Fruit fly (Drosophila melanogaster): ENCODE measurements around the gene Usp32.
A peak's percentile ranks its signal among the peaks of the same experiment; 100 is the strongest.

Gene Usp32

dm6 chr3L:19909234-19910053 is 38.5 kb downstream of the Usp32 start (continued):
- TF ChIP-seq CG3995 (GFP tag; optimal IDR thresholded peaks at IDR 0.05), result peak; percentile 40
- TF ChIP-seq Ada2b (GFP tag; IDR thresholded peaks at IDR 0.05), result no peak
- TF ChIP-seq CG18262 (tag; optimal IDR thresholded peaks at IDR 0.05), result no peak
- peak; percentile 3 for TF ChIP-seq Nf-YC (tag; optimal IDR thresholded peaks at IDR 0.05)
- no peak for TF ChIP-seq Atf-2 (GFP tag; optimal IDR thresholded peaks at IDR 0.05)
- no peak for TF ChIP-seq tio (GFP tag; optimal IDR thresholded peaks at IDR 0.05)
- TF ChIP-seq Gsc (GFP tag; IDR thresholded peaks at IDR 0.05), result no peak
- TF ChIP-seq fd102C (GFP tag; optimal IDR thresholded peaks at IDR 0.05), result no peak
- TF ChIP-seq chif (GFP tag; optimal IDR thresholded peaks at IDR 0.05), result no peak
- no peak for TF ChIP-seq Mad (GFP tag; optimal IDR thresholded peaks at IDR 0.05)
- no peak for TF ChIP-seq CG8388 (GFP tag; optimal IDR thresholded peaks at IDR 0.05)
- no peak for TF ChIP-seq CG16815 (GFP tag; optimal IDR thresholded peaks at IDR 0.05)
- peak; percentile 9 for TF ChIP-seq ewg (GFP tag; optimal IDR thresholded peaks at IDR 0.05)
- TF ChIP-seq CrebB (tag; optimal IDR thresholded peaks at IDR 0.05), result no peak
- TF ChIP-seq CG34376 (GFP tag; optimal IDR thresholded peaks at IDR 0.05), result peak; percentile 44
- TF ChIP-seq ash1 (GFP tag; optimal IDR thresholded peaks at IDR 0.05), result no peak
- no peak for TF ChIP-seq CG11696 (GFP tag; IDR thresholded peaks at IDR 0.05)
- no peak for TF ChIP-seq Trl (optimal IDR thresholded peaks at IDR 0.05)
- TF ChIP-seq Trl (GFP tag; optimal IDR thresholded peaks at IDR 0.05), result no peak
- TF ChIP-seq pros (GFP tag; optimal IDR thresholded peaks at IDR 0.05), result no peak
- peak; percentile 94 for TF ChIP-seq CG2116 (GFP tag; optimal IDR thresholded peaks at IDR 0.05)
- 0 out of 2 replicates have a peak, but pooled peaks have one; percentile 17 for TF ChIP-seq Scr (GFP tag; IDR thresholded peaks at IDR 0.05; ENCODE audit: partially characterized antibody)
- no peak for TF ChIP-seq CG1529 (GFP tag; optimal IDR thresholded peaks at IDR 0.05)
- TF ChIP-seq Sry-β (GFP tag; optimal IDR thresholded peaks at IDR 0.05), result no peak
- TF ChIP-seq Jarid2 (GFP tag; optimal IDR thresholded peaks at IDR 0.05), result no peak
- peak; percentile 24 for TF ChIP-seq Xbp1 (GFP tag; optimal IDR thresholded peaks at IDR 0.05)
- no peak for TF ChIP-seq CG15601 (tag; optimal IDR thresholded peaks at IDR 0.05)
- TF ChIP-seq CG14667 (GFP tag; IDR thresholded peaks at IDR 0.05), result no peak
- TF ChIP-seq Dad (GFP tag; optimal IDR thresholded peaks at IDR 0.05), result no peak
- no peak for TF ChIP-seq CG5953 (GFP tag; IDR thresholded peaks at IDR 0.05)
- TF ChIP-seq CG10274 (GFP tag; optimal IDR thresholded peaks at IDR 0.05), result no peak
- TF ChIP-seq sqz (GFP tag; optimal IDR thresholded peaks at IDR 0.05), result no peak
- TF ChIP-seq dysf (GFP tag; IDR thresholded peaks at IDR 0.05), result no peak
- TF ChIP-seq CG4707 (GFP tag; optimal IDR thresholded peaks at IDR 0.05), result peak; percentile 32
- TF ChIP-seq sd (tag; optimal IDR thresholded peaks at IDR 0.05), result peak; percentile 14
- TF ChIP-seq D19A (tag; optimal IDR thresholded peaks at IDR 0.05), result peak; percentile 9
- peak; percentile 11 for TF ChIP-seq CG17186 (GFP tag; optimal IDR thresholded peaks at IDR 0.05)
- TF ChIP-seq Six4 (GFP tag; optimal IDR thresholded peaks at IDR 0.05), result no peak
- TF ChIP-seq dm (GFP tag; optimal IDR thresholded peaks at IDR 0.05), result no peak
- peak; percentile 63 for TF ChIP-seq CG15514 (GFP tag; optimal IDR thresholded peaks at IDR 0.05)
- peak; percentile 15; the same call in 1 of the 3 replicates for TF ChIP-seq knrl (GFP tag; IDR thresholded peaks at IDR 0.05; ENCODE audit: partially characterized antibody)
- TF ChIP-seq CG11504 (tag; optimal IDR thresholded peaks at IDR 0.05), result no peak
- no peak for TF ChIP-seq CG12155 (GFP tag; optimal IDR thresholded peaks at IDR 0.05)
- TF ChIP-seq disco-r (GFP tag; optimal IDR thresholded peaks at IDR 0.05), result no peak
- peak; percentile 9; the same call in 1 of the 3 replicates for TF ChIP-seq CG34422 (GFP tag; IDR thresholded peaks at IDR 0.05)
- TF ChIP-seq twi (tag; optimal IDR thresholded peaks at IDR 0.05), result peak; percentile 8
- TF ChIP-seq CG4617 (GFP tag; optimal IDR thresholded peaks at IDR 0.05; ENCODE audit: borderline replicate concordance), result peak; percentile 66
- peak; percentile 36 for TF ChIP-seq NfI (GFP tag; optimal IDR thresholded peaks at IDR 0.05)
- TF ChIP-seq wek (GFP tag; optimal IDR thresholded peaks at IDR 0.05), result peak; percentile 29

All from whole organism, embryonic.